Worm (Caenorhabditis elegans): ENCODE results near the gene sars-2.

DNA sequence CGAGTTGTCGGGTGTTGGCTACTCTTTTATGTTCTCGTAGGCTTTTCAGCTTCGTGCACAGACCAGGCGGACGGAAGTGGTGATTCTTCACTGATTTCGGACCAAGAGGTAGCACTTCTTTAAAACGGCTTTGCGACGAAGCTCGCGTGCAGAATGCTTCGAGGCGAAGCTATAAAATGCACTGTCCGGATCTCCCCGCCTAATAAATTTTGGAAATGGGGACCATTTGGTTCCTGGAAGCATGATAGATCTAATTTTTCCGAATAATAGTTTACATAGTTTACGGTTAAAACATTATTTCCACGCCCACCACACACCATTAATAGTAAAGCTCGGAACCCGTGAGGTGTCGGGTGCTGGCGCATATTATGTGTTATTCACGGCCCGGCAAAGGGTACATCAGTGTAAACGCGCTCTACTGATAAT lies 9.8 kb upstream of the sars-2 start:
- TF ChIP-seq ccch-3 (GFP tag; optimal IDR thresholded peaks at IDR 0.05) = no peak
- TF ChIP-seq pha-4 (tag; optimal IDR thresholded peaks at IDR 0.05) = no peak
- TF ChIP-seq him-1 (tag; optimal IDR thresholded peaks at IDR 0.05) = peak; percentile 80
- TF ChIP-seq hmg-20 (GFP tag; IDR thresholded peaks at IDR 0.05) = peak; percentile 29; the same call in 1 of the 2 replicates
- no peak for TF ChIP-seq cebp-1 (GFP tag; IDR thresholded peaks at IDR 0.05)
- no peak for TF ChIP-seq cebp-1 (tag; optimal IDR thresholded peaks at IDR 0.05)
- no peak for TF ChIP-seq egl-18 (GFP tag; IDR thresholded peaks at IDR 0.05)
- no peak for TF ChIP-seq dpl-1 (GFP tag; optimal IDR thresholded peaks at IDR 0.05)
- no peak for TF ChIP-seq attf-5 (GFP tag; optimal IDR thresholded peaks at IDR 0.05)
- no peak for TF ChIP-seq lin-35 (GFP tag; optimal IDR thresholded peaks at IDR 0.05)

All from whole organism, young adult.